Fruit fly (Drosophila melanogaster) whole organism, embryonic: ENCODE measurements around the gene Kmn2.

Source experiments
- CG2202 ChIP-seq: fragments of 200-800 bp; sonication (Bioruptor generic); optimal IDR thresholded peaks from 2 replicates; lab custom pipeline; 2018; ENCODE audit warnings: missing biosample characterization, mild to moderate bottlenecking, missing genetic modification characterization
- CG2678 ChIP-seq: fragments of 200-800 bp; sonication (Bioruptor generic); optimal IDR thresholded peaks from 3 replicates; lab custom pipeline; 2019; ENCODE audit warnings: missing biosample characterization, mild to moderate bottlenecking, missing genetic modification characterization, moderate library complexity
- Drgx ChIP-seq: fragments of 200-800 bp; sonication (Bioruptor generic); IDR thresholded peaks from 2 replicates; pipeline ENCODE4 v1.3.6; 2022; ENCODE audit warnings: missing biosample characterization, missing genetic modification characterization
- Hmx ChIP-seq: fragments of 200-800 bp; sonication (Bioruptor generic); optimal IDR thresholded peaks from 2 replicates; lab custom pipeline; 2016; ENCODE audit warnings: missing biosample characterization, missing genetic modification characterization
- ftz-f1 ChIP-seq: fragments of 200-800 bp; sonication (Bioruptor generic); optimal IDR thresholded peaks from 2 replicates; lab custom pipeline; 2016; ENCODE audit warnings: missing biosample characterization, missing genetic modification characterization
- hkb ChIP-seq, 2 experiments: fragments of 200-800 bp in 1 of 2; fragments of >200 bp in 1 of 2; sonication (Bioruptor generic) in 1 of 2; IDR thresholded peaks in 1 of 2; optimal IDR thresholded peaks in 1 of 2; 2 replicates each; pipeline versions ENCODE4 v1.3.6 to Lab custom; 2017 to 2022; ENCODE audit warnings: missing biosample characterization in 1 of 2, missing genetic modification characterization in 1 of 2
- pzg ChIP-seq: fragments of 200-800 bp; sonication (Bioruptor generic); optimal IDR thresholded peaks from 3 replicates; lab custom pipeline; 2018; ENCODE audit warnings: missing biosample characterization, mild to moderate bottlenecking, missing genetic modification characterization, moderate library complexity
- tio ChIP-seq: fragments of 200-800 bp; sonication (Bioruptor generic); optimal IDR thresholded peaks from 2 replicates; lab custom pipeline; 2017; ENCODE audit warnings: missing biosample characterization, missing genetic modification characterization, inconsistent platforms

dm6 chr3R:7993506-7993905 is 7.6 kb downstream of the Kmn2 start:
- TF ChIP-seq ftz-f1 (GFP tag; lab: Kevin White, UChicago), result no peak
- TF ChIP-seq CG2678 (tag; lab: Kevin White, UChicago), result no peak
- no peak for TF ChIP-seq pzg (GFP tag; lab: Kevin White, UChicago)
- no peak for TF ChIP-seq tio (GFP tag; lab: Kevin White, UChicago)
- TF ChIP-seq Drgx, result 0 out of 2 replicates have a peak, but pooled peaks have one; percentile 9
- no peak for TF ChIP-seq hkb (optimal IDR thresholded peaks at IDR 0.05; lab: Kevin White, UChicago)
- TF ChIP-seq hkb (GFP tag; IDR thresholded peaks at IDR 0.05; lab: Robert Waterston, UW), result no peak
- no peak for TF ChIP-seq Hmx (GFP tag; lab: Kevin White, UChicago)
- TF ChIP-seq CG2202 (tag; lab: Kevin White, UChicago), result no peak
